Fruit fly (Drosophila melanogaster): Measurements from ENCODE around the gene Aatf.

The Aatf gene

dm6 chr2L:6716182-6716770 lies 1.1 kb upstream of the Aatf start, which contains the start of gene AkhR:
Gene AkhR, minus strand, starts transcription at chr2L:6716186.
- no peak for TF ChIP-seq CG33017 (tag; optimal IDR thresholded peaks at IDR 0.05)
- TF ChIP-seq Clk (GFP tag; optimal IDR thresholded peaks at IDR 0.05), result no peak
- TF ChIP-seq CG11617 (GFP tag; optimal IDR thresholded peaks at IDR 0.05), result no peak
- TF ChIP-seq CG7045 (GFP tag; optimal IDR thresholded peaks at IDR 0.05), result no peak
- no peak for TF ChIP-seq CG14711 (tag; optimal IDR thresholded peaks at IDR 0.05)
- TF ChIP-seq bab1 (GFP tag; optimal IDR thresholded peaks at IDR 0.05), result no peak
- TF ChIP-seq CG12768 (GFP tag; optimal IDR thresholded peaks at IDR 0.05), result no peak
- no peak for TF ChIP-seq toe (GFP tag; optimal IDR thresholded peaks at IDR 0.05)
- TF ChIP-seq Crg-1 (GFP tag; optimal IDR thresholded peaks at IDR 0.05), result no peak
- no peak for TF ChIP-seq pad (GFP tag; optimal IDR thresholded peaks at IDR 0.05)
- no peak for TF ChIP-seq CG5204 (GFP tag; optimal IDR thresholded peaks at IDR 0.05)
- TF ChIP-seq cic (GFP tag; optimal IDR thresholded peaks at IDR 0.05), result no peak
- TF ChIP-seq ovo (GFP tag; optimal IDR thresholded peaks at IDR 0.05), result no peak

- no peak for TF ChIP-seq CG11617 (GFP tag; optimal IDR thresholded peaks at IDR 0.05)
- no peak for TF ChIP-seq Hr96 (GFP tag; optimal IDR thresholded peaks at IDR 0.05)
- TF ChIP-seq CG33017 (tag; optimal IDR thresholded peaks at IDR 0.05), result no peak
- TF ChIP-seq Clk (GFP tag; optimal IDR thresholded peaks at IDR 0.05), result no peak
- TF ChIP-seq CG12768 (GFP tag; optimal IDR thresholded peaks at IDR 0.05), result no peak
- TF ChIP-seq cnc (optimal IDR thresholded peaks at IDR 0.05), result no peak
- no peak for TF ChIP-seq Crg-1 (GFP tag; optimal IDR thresholded peaks at IDR 0.05)
- TF ChIP-seq ovo (GFP tag; optimal IDR thresholded peaks at IDR 0.05), result no peak
- no peak for TF ChIP-seq CG14711 (tag; optimal IDR thresholded peaks at IDR 0.05)
Measured at dm6 chr2L:6716921-6717320, 504 bp upstream of the Aatf start.

dm6 chr2L:6721710-6722109 lies 4.3 kb downstream of the Aatf start:
- TF ChIP-seq cnc (optimal IDR thresholded peaks at IDR 0.05) (no peak), kay (GFP tag; ENCODE audit: borderline replicate concordance) (no peak), CG33017 (tag; optimal IDR thresholded peaks at IDR 0.05) (no peak), Clk (GFP tag; optimal IDR thresholded peaks at IDR 0.05) (no peak), CG14711 (tag; optimal IDR thresholded peaks at IDR 0.05) (no peak), CG1620 (GFP tag; optimal IDR thresholded peaks at IDR 0.05) (no peak), Crg-1 (GFP tag; optimal IDR thresholded peaks at IDR 0.05) (no peak), Mnt (GFP tag; optimal IDR thresholded peaks at IDR 0.05) (no peak), CG12768 (GFP tag; optimal IDR thresholded peaks at IDR 0.05) (no peak), CG7045 (GFP tag; optimal IDR thresholded peaks at IDR 0.05) (no peak), Hr96 (GFP tag; optimal IDR thresholded peaks at IDR 0.05) (no peak)

DNA sequence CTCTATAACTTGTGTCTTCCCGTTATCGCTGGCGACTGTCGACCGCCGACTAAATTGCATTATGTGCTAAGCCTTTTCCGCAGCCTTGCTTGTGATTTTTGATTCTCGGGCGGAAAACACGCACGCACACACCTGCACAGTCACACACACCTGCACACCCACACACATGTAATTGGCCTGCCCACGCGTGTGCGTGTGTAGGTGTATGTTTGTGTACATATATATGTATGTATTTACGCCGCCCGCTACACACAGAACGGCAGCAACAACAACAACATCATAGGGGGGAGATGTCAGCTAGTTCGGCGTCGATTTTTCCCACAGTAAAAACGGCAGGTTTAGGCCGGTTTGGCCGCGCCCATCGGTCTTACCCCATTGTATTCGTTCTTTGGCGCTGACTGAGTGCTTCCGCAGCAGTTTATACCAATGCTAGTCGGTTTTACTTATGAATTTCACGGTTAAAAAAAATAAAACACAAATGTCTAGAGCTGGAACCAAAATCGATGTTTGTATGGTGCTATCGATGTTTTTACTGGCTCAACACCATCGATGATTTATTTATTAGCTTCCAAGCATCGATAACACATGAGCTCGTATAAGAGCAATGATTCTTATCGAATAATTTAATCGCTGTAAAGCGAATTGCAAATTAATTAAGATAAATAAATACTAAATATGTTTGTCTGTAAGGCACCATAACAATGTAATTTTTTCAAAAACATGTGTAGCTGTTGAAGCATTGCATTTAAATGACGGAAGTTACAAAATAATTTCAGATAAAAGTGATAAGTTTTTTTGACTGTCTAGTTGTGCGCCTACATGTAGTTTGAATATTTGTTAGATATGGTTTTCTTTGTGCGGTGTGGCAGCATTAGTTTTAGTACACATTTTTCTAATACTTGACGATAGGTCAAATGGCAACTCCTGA lies 5.7 kb downstream of the Aatf start, which contains the start of gene homer:
homer (minus strand) TSS at position 538 of the 928 bp plus-strand sequence.
- TF ChIP-seq CG1620 (GFP tag; optimal IDR thresholded peaks at IDR 0.05) (no peak), CG12768 (GFP tag; optimal IDR thresholded peaks at IDR 0.05) (no peak), Mnt (GFP tag; optimal IDR thresholded peaks at IDR 0.05) (peak; percentile 7), CG7101 (tag; optimal IDR thresholded peaks at IDR 0.05) (no peak), Crg-1 (GFP tag; optimal IDR thresholded peaks at IDR 0.05) (no peak), tj (GFP tag; optimal IDR thresholded peaks at IDR 0.05) (peak; percentile 20), bab1 (GFP tag; optimal IDR thresholded peaks at IDR 0.05) (no peak), pad (GFP tag; optimal IDR thresholded peaks at IDR 0.05) (no peak), CG7045 (GFP tag; optimal IDR thresholded peaks at IDR 0.05) (peak; percentile 3), cic (GFP tag; optimal IDR thresholded peaks at IDR 0.05) (peak; percentile 61), CG11617 (GFP tag; optimal IDR thresholded peaks at IDR 0.05) (no peak), kay (GFP tag; ENCODE audit: borderline replicate concordance) (no peak), Hr96 (GFP tag; optimal IDR thresholded peaks at IDR 0.05) (no peak), cnc (optimal IDR thresholded peaks at IDR 0.05) (no peak), ovo (GFP tag; optimal IDR thresholded peaks at IDR 0.05) (no peak), CG5204 (GFP tag; optimal IDR thresholded peaks at IDR 0.05) (no peak), CG33017 (tag; optimal IDR thresholded peaks at IDR 0.05) (no peak), Clk (GFP tag; optimal IDR thresholded peaks at IDR 0.05) (no peak), CG14711 (tag; optimal IDR thresholded peaks at IDR 0.05) (no peak), toe (GFP tag; optimal IDR thresholded peaks at IDR 0.05) (peak; percentile 62)

dm6 chr2L:6723750-6724503 lies 6.5 kb downstream of the Aatf start, which contains the start of gene Liprin-alpha:
Gene Liprin-alpha, plus strand, starts transcription at chr2L:6723903.
- TF ChIP-seq Mnt (GFP tag; optimal IDR thresholded peaks at IDR 0.05), result peak; percentile 9
- peak; percentile 40 for TF ChIP-seq kay (GFP tag; ENCODE audit: borderline replicate concordance)
- TF ChIP-seq toe (GFP tag; optimal IDR thresholded peaks at IDR 0.05), result no peak
- TF ChIP-seq CG11617 (GFP tag; optimal IDR thresholded peaks at IDR 0.05), result no peak

DNA sequence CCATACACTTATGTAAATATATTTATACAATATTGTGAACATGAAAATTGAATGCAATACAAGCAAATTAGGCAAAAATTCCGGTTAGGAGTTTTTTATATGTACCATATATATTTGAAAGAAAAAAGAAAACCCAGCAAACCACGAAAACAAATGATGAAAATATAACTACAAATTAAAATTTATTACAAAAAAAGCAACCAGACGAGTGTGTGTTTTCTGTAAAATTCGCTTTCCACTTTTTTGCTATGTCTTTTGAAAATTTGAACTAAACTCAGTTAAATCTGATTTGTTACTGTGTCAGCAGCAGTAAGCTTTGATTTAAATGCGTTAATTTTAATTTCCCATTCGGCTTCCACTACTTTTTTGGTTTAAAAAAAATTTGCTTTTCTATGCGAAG lies 15.1 kb downstream of the Aatf start, which contains the start of gene TTLL3B:
TTLL3B (plus strand) TSS at position 301 of the 400 bp plus-strand sequence.
- TF ChIP-seq Clk (GFP tag; optimal IDR thresholded peaks at IDR 0.05) (no peak), cnc (optimal IDR thresholded peaks at IDR 0.05) (no peak), Crg-1 (GFP tag; optimal IDR thresholded peaks at IDR 0.05) (no peak), Mnt (GFP tag; optimal IDR thresholded peaks at IDR 0.05) (no peak), CG7045 (GFP tag; optimal IDR thresholded peaks at IDR 0.05) (no peak), CG33017 (tag; optimal IDR thresholded peaks at IDR 0.05) (no peak), kay (GFP tag; ENCODE audit: borderline replicate concordance) (no peak), bab1 (GFP tag; optimal IDR thresholded peaks at IDR 0.05) (no peak), ovo (GFP tag; optimal IDR thresholded peaks at IDR 0.05) (no peak), tj (GFP tag; optimal IDR thresholded peaks at IDR 0.05) (no peak), CG7101 (tag; optimal IDR thresholded peaks at IDR 0.05) (no peak), CG5204 (GFP tag; optimal IDR thresholded peaks at IDR 0.05) (no peak)
